Worm (Caenorhabditis elegans): Measurements from ENCODE around the gene mec-18.
A peak's percentile ranks its signal among the peaks of the same experiment; 100 is the strongest.

Gene mec-18

DNA sequence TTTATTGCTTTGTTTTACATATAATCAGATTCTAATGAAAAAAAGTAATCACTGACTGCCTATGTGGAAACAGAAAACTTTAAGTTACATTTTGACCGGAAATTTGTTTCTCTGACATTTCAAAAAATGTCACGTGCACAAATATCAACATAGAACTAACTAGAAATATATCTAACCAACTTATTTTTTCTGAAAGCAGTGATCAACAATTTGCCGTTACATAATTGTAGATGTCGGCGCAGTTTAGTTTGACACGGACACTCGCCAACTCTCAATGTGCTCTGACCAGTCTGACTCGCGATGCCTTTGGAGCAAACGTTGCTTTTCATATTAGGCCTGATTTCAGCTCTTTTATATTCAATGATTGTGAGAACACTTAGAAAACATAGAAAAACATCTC, 17.3 kb downstream of the mec-18 start, which contains the start of gene srv-6:
Gene srv-6 (plus strand): TSS at position 301 of the 400 bp plus-strand sequence.
- TF ChIP-seq ztf-3 (GFP tag; optimal IDR thresholded peaks at IDR 0.05) = no peak
- no peak for TF ChIP-seq ztf-18 (tag; optimal IDR thresholded peaks at IDR 0.05)
- TF ChIP-seq fkh-3 (tag; optimal IDR thresholded peaks at IDR 0.05) = no peak
- no peak for TF ChIP-seq dpl-1 (GFP tag; optimal IDR thresholded peaks at IDR 0.05)
- no peak for TF ChIP-seq him-1 (tag; optimal IDR thresholded peaks at IDR 0.05)
- no peak for TF ChIP-seq D2030.7 (GFP tag; IDR thresholded peaks at IDR 0.05)
- TF ChIP-seq lir-1 (GFP tag; conservative IDR thresholded peaks at IDR 0.05) = no peak

DNA sequence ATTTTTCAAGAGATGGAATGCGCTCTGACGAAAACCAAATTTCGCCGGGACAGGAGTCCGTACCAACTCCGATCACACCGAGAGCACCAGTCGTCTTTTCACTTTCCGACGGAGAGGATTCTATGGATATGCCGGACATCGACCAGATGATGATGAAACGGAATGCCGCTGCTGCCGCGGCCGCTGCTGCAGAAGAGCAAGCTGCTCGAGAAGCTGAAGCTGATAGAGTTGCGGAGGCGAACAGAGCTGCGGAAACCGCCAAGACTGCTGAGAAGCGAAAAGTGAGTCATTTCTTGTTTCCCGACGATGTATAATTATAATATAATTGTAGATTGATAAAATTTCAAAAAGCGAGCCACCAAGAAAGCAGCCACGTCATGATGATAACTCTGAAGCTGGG, 18.6 kb downstream of the mec-18 start:
- TF ChIP-seq egrh-3 (GFP tag; IDR thresholded peaks at IDR 0.05) (peak; percentile 71), madf-8 (GFP tag; conservative IDR thresholded peaks at IDR 0.05) (no peak)

DNA sequence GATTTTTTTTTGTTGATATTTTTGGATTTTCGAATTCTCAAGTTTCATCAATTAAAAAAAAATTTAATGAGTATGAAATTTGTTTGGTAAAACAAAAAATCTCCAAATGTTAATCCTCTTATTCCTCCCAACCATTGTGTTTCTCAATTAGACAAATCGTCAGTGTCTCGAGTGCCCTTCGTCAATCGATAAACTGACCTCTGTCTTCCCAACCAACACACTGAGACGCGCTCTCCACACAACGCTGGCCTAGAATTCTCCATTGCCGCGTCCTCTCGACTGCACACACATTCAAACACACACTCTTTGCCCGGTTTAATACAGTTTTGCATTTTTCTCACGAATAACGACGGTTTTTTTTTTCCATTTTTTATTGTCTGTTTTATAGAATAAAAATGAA, 19.2 kb downstream of the mec-18 start, which contains the start of gene taf-11.1:
Gene taf-11.1 (plus strand): TSS at position 389 of the 400 bp plus-strand sequence.
- TF ChIP-seq B0035.1 (tag; optimal IDR thresholded peaks at IDR 0.05) (no peak), nhr-90 (tag; optimal IDR thresholded peaks at IDR 0.05) (no peak), madf-3 (GFP tag; IDR thresholded peaks at IDR 0.05) (no peak), B0261.1 (tag; optimal IDR thresholded peaks at IDR 0.05) (no peak), egrh-3 (GFP tag; IDR thresholded peaks at IDR 0.05) (no peak), lag-1 (GFP tag; IDR thresholded peaks at IDR 0.05) (no peak), ceh-27 (GFP tag; optimal IDR thresholded peaks at IDR 0.05) (peak; percentile 3), snpc-1.1 (tag; optimal IDR thresholded peaks at IDR 0.05; ENCODE audit: insufficient read depth) (no peak), ceh-100 (GFP tag; IDR thresholded peaks at IDR 0.05) (no peak), F39B2.1 (GFP tag; IDR thresholded peaks at IDR 0.05) (no peak), hmg-1.2 (GFP tag; IDR thresholded peaks at IDR 0.05) (peak; percentile 33; the same call in 1 of the 2 replicates), nhr-80 (tag; optimal IDR thresholded peaks at IDR 0.05) (peak; percentile 44), ets-4 (GFP tag; optimal IDR thresholded peaks at IDR 0.05) (no peak), hmg-20 (GFP tag; IDR thresholded peaks at IDR 0.05) (no peak), dox-1 (GFP tag; IDR thresholded peaks at IDR 0.05) (0 out of 2 replicates have a peak, but pooled peaks have one; percentile 8), F57C9.4 (tag; optimal IDR thresholded peaks at IDR 0.05) (no peak), lin-54 (GFP tag; optimal IDR thresholded peaks at IDR 0.05) (no peak), ceh-91 (GFP tag; IDR thresholded peaks at IDR 0.05) (no peak)

DNA sequence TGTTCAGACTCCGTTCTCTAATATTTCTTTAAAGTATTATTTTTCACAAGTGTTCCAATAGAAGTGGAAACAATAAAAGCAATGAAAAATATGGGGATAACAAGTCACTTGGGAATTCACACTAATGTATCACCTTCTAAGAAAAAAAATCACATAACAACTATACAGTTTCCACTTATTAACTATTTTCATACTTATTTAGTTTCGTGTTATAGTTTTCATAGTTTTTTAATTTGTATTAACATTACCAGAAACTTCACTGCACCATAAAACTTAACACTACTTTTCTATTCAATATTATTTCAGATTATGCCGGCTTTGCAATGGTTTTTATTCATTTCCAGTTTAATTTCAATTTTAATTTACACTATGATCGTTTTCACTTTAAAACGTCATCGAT, 22.0 kb downstream of the mec-18 start, which contains the start of gene srv-5:
Gene srv-5 (plus strand): TSS at position 301 of the 400 bp plus-strand sequence.
- TF ChIP-seq let-607 (tag; optimal IDR thresholded peaks at IDR 0.05) (no peak), T26A5.8 (tag; optimal IDR thresholded peaks at IDR 0.05) (no peak)

DNA sequence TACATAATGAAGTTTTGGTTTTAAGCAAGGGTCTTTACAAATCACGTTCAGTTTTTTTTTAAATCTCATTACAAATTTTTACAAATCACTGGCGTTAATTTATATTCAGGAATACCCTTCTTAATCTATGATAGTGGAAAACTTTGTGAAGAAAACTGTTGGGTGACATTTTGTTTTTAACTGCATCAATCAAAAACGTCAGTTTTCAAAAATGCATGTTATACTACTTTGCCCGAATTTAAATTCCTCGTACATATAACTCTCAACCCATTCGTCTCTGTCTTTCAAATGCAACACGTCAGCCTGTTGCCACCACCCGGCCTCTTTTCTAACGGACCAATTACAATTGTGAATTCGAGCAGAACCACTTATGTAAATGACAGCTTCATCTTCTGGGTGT, 25.1 kb downstream of the mec-18 start, which contains the start of gene hlh-13:
Gene hlh-13 (plus strand): TSS at position 301 of the 400 bp plus-strand sequence.
- TF ChIP-seq tlf-1 (GFP tag; optimal IDR thresholded peaks at IDR 0.05) (no peak), lin-40 (tag; optimal IDR thresholded peaks at IDR 0.05) (no peak), cebp-1 (GFP tag; IDR thresholded peaks at IDR 0.05) (no peak), cebp-1 (tag; optimal IDR thresholded peaks at IDR 0.05) (no peak), lin-54 (GFP tag; optimal IDR thresholded peaks at IDR 0.05) (no peak), ekl-4 (GFP tag; IDR thresholded peaks at IDR 0.05) (no peak), him-1 (tag; optimal IDR thresholded peaks at IDR 0.05) (no peak), sptf-2 (GFP tag; optimal IDR thresholded peaks at IDR 0.05) (no peak), attf-3 (GFP tag; conservative IDR thresholded peaks at IDR 0.05) (no peak), gei-17 (GFP tag; optimal IDR thresholded peaks at IDR 0.05) (no peak), Y53G8AR.9 (GFP tag; conservative IDR thresholded peaks at IDR 0.05) (no peak), fkh-3 (tag; optimal IDR thresholded peaks at IDR 0.05) (no peak), let-526 (GFP tag; IDR thresholded peaks at IDR 0.05) (no peak), B0261.1 (tag; optimal IDR thresholded peaks at IDR 0.05) (no peak), die-1 (tag; optimal IDR thresholded peaks at IDR 0.05) (no peak), nhr-120 (GFP tag; IDR thresholded peaks at IDR 0.05) (no peak), C06A6.2 (GFP tag; conservative IDR thresholded peaks at IDR 0.05) (no peak), ama-1 (optimal IDR thresholded peaks at IDR 0.05) (no peak), ama-1 (GFP tag; optimal IDR thresholded peaks at IDR 0.05) (no peak)
